Worm (Caenorhabditis elegans): ENCODE data around the gene T05A7.12.
A peak's percentile ranks its signal among the peaks of the same experiment; 100 is the strongest.

Gene T05A7.12

DNA sequence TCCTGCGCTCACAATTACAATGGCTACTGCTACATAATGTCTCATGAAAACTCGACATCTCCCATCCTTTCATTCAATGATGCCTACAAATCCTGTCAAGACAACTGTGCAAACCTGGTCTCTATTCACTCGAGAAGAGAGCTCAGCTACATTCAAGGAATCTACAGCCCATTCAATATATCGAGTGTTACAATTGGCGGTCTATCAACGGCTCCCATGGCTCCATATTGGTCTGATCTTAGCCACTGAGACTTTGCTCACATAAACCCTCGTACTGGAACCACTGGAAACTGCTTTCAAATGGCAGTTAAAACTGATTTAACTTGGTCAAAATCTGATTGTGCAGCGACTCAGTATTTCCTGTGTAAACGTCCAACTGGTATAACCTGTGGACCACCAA lies 12.4 kb upstream of the T05A7.12 start, which contains the start of gene T05A7.3:
TSS of gene T05A7.3 (plus strand) at position 301 of the 400 bp plus-strand sequence.
- TF ChIP-seq ces-1 (GFP tag; optimal IDR thresholded peaks at IDR 0.05) (no peak), mef-2 (tag; optimal IDR thresholded peaks at IDR 0.05) (no peak), dsc-1 (tag; optimal IDR thresholded peaks at IDR 0.05) (no peak), mab-9 (GFP tag; IDR thresholded peaks at IDR 0.05) (no peak), mdl-1 (tag; optimal IDR thresholded peaks at IDR 0.05) (no peak), efl-1 (optimal IDR thresholded peaks at IDR 0.05) (no peak), efl-1 (GFP tag; optimal IDR thresholded peaks at IDR 0.05 in 1 of 2) (no peak), pqm-1 (tag; optimal IDR thresholded peaks at IDR 0.05) (no peak), elt-2 (tag; optimal IDR thresholded peaks at IDR 0.05) (no peak), isw-1 (GFP tag; IDR thresholded peaks at IDR 0.05) (no peak), snu-23 (GFP tag; optimal IDR thresholded peaks at IDR 0.05) (no peak), fkh-8 (tag; optimal IDR thresholded peaks at IDR 0.05) (no peak), sptf-1 (tag; optimal IDR thresholded peaks at IDR 0.05) (no peak), elt-3 (tag; optimal IDR thresholded peaks at IDR 0.05) (no peak), nhr-12 (tag; optimal IDR thresholded peaks at IDR 0.05) (no peak), unc-130 (tag; optimal IDR thresholded peaks at IDR 0.05) (no peak)

DNA sequence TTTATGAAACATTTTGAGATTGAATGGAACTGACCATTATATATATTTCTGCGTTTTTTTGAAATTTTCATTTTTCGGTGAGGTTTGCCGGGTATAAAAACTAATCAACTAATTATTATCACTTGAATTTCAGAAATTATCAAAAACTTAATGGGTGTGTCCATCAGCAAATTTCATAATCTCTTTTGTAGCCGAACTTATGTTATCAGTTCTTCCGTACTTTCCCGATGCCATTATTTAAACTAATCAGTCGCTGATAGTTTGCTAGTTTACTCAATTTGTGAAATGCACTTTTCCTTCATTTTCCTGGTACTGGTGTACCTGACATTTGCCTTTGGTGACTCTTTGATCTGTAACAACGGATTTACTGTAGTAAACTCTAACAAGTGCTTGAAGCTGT lies 11.1 kb upstream of the T05A7.12 start:
- TF ChIP-seq nhr-28 (tag; optimal IDR thresholded peaks at IDR 0.05): no peak
- TF ChIP-seq tlp-1 (tag; optimal IDR thresholded peaks at IDR 0.05): peak; percentile 46
- peak; percentile 32 for TF ChIP-seq pqm-1 (tag; optimal IDR thresholded peaks at IDR 0.05)
- TF ChIP-seq elt-2 (tag; optimal IDR thresholded peaks at IDR 0.05): peak; percentile 99

DNA sequence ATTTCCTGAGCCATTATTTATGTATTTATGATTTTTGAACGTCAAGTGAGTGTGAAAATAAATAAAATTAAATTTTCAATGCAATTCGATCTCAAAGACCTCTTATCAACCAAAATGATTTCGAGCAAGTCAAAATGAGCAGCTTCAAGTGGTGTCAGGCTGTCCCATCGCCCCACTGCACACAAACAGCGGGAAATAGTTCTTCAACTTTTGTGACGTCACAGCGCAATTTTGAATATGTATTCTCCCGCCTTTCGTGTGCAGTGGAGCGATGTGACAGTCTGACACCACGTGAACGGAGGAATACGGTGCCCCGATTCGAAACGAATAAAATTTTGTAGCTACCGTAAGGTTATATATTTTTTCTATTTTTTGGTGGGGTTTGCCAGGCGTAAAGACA lies 10.6 kb upstream of the T05A7.12 start:
- no peak for TF ChIP-seq lir-3 (tag; optimal IDR thresholded peaks at IDR 0.05; ENCODE audit: poor library complexity)
- TF ChIP-seq efl-1 (optimal IDR thresholded peaks at IDR 0.05): no peak
- TF ChIP-seq efl-1 (GFP tag; optimal IDR thresholded peaks at IDR 0.05 in 1 of 2): peak in 1 of 2 experiments; percentile 63
- TF ChIP-seq ama-1 (optimal IDR thresholded peaks at IDR 0.05): peak; percentile 55

DNA sequence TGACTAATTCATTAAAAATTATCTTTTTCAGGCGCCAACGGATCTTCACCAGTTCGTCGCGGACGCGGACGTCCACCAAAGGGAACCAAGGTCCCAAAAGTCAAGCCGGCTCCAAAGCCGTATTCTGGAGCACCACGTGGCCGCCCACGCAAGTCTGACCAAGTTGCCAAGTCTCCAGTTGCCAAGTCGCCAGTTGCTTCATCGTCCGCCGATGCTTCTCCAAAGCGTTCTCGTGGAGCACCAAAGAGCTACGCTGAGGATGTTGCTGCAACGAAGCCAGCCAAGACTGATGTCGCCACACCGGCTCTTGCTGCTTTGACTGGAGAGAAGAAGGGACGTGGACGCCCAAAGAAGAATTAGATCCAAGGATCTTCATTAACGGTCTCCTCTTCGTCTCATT lies 10.2 kb upstream of the T05A7.12 start:
- TF ChIP-seq grh-1 (GFP tag; IDR thresholded peaks at IDR 0.05): no peak
- TF ChIP-seq C04F5.9 (tag; optimal IDR thresholded peaks at IDR 0.05): no peak
- TF ChIP-seq aly-2 (tag; optimal IDR thresholded peaks at IDR 0.05): no peak
- TF ChIP-seq ces-1 (GFP tag; optimal IDR thresholded peaks at IDR 0.05): no peak
- no peak for TF ChIP-seq tlp-1 (tag; optimal IDR thresholded peaks at IDR 0.05)
- no peak for TF ChIP-seq ztf-11 (tag; optimal IDR thresholded peaks at IDR 0.05)
- no peak for TF ChIP-seq dpl-1 (GFP tag; optimal IDR thresholded peaks at IDR 0.05)
- no peak for TF ChIP-seq hpl-2 (GFP tag; optimal IDR thresholded peaks at IDR 0.05)
- no peak for TF ChIP-seq rnt-1 (tag; optimal IDR thresholded peaks at IDR 0.05)
- no peak for TF ChIP-seq nhr-19 (GFP tag; conservative IDR thresholded peaks at IDR 0.05)
- no peak for TF ChIP-seq isw-1 (GFP tag; IDR thresholded peaks at IDR 0.05)
- TF ChIP-seq snu-23 (GFP tag; optimal IDR thresholded peaks at IDR 0.05): no peak
- no peak for TF ChIP-seq lin-35 (GFP tag; optimal IDR thresholded peaks at IDR 0.05)

DNA sequence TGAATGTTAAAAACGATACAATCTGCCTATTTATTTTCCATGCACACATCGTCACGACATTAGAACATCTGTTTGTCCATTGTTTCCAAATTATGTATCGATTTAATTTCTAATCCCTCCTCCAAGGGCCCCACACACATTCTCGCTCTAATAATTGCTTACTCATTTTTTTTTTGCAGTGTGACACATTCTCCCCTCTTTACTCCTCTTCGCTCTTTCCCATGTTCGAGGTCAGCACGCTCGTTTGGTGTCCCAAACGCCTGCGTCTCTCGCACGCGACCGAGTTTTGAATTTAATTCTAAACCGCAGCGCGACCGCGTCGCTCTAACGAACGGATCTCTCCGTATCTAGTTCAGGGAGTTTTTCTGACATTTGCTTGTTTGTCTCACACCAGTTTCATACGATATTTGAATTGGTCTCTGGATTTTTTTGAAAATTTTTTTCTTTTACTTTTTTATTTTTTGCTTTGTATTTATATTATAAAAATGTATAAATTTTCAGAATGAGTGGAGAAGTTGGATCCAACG lies 9.6 kb upstream of the T05A7.12 start, which contains the start of the genes clec-140 and hmg-11:
TSS of gene clec-140 (plus strand) at position 477 of the 527 bp plus-strand sequence.
TSS of gene hmg-11 (plus strand) at position 502 of the 527 bp plus-strand sequence.
- no peak for TF ChIP-seq ets-5 (GFP tag; IDR thresholded peaks at IDR 0.05)
- TF ChIP-seq nhr-12 (tag; optimal IDR thresholded peaks at IDR 0.05): no peak
- no peak for TF ChIP-seq nhr-19 (GFP tag; conservative IDR thresholded peaks at IDR 0.05)
- no peak for TF ChIP-seq nhr-11 (tag; optimal IDR thresholded peaks at IDR 0.05)
- TF ChIP-seq elt-3 (tag; optimal IDR thresholded peaks at IDR 0.05): peak in 1 of 6 experiments; percentile 21
- peak; percentile 37 for TF ChIP-seq lin-13 (GFP tag; optimal IDR thresholded peaks at IDR 0.05)
- TF ChIP-seq sup-37 (GFP tag; optimal IDR thresholded peaks at IDR 0.05): no peak
- peak; percentile 2 for TF ChIP-seq F16B12.6 (tag; optimal IDR thresholded peaks at IDR 0.05)
- TF ChIP-seq alr-1 (tag; optimal IDR thresholded peaks at IDR 0.05; ENCODE audit: borderline replicate concordance): no peak
- TF ChIP-seq jun-1 (tag; optimal IDR thresholded peaks at IDR 0.05): peak; percentile 13
- peak; percentile 65 for TF ChIP-seq dsc-1 (tag; optimal IDR thresholded peaks at IDR 0.05)
- TF ChIP-seq nhr-20 (tag; optimal IDR thresholded peaks at IDR 0.05): peak; percentile 19
- peak in 1 of 2 experiments; percentile 55 for TF ChIP-seq ztf-11 (tag; optimal IDR thresholded peaks at IDR 0.05)
- TF ChIP-seq efl-1 (optimal IDR thresholded peaks at IDR 0.05): peak; percentile 50 to 67
- TF ChIP-seq efl-1 (GFP tag; optimal IDR thresholded peaks at IDR 0.05 in 1 of 2): peak; percentile 51 to 92
- TF ChIP-seq xbp-1 (tag; optimal IDR thresholded peaks at IDR 0.05): peak; percentile 8
- TF ChIP-seq lin-35 (GFP tag; optimal IDR thresholded peaks at IDR 0.05): peak; percentile 49 to 70
- TF ChIP-seq Y116A8C.19 (tag; optimal IDR thresholded peaks at IDR 0.05; ENCODE audit: borderline replicate concordance): no peak
- no peak for TF ChIP-seq hlh-17 (GFP tag; optimal IDR thresholded peaks at IDR 0.05; ENCODE audit: borderline replicate concordance)
- TF ChIP-seq unc-30 (tag; optimal IDR thresholded peaks at IDR 0.05): no peak
- no peak for TF ChIP-seq nhr-90 (tag; optimal IDR thresholded peaks at IDR 0.05; ENCODE audit: poor library complexity)
- TF ChIP-seq C16A3.4 (tag; optimal IDR thresholded peaks at IDR 0.05): peak; percentile 0
- no peak for TF ChIP-seq lir-3 (tag; optimal IDR thresholded peaks at IDR 0.05; ENCODE audit: poor library complexity)
- TF ChIP-seq zag-1 (tag; optimal IDR thresholded peaks at IDR 0.05): no peak
